Worm (Caenorhabditis elegans): ENCODE data around the gene C45G9.4.

DNA sequence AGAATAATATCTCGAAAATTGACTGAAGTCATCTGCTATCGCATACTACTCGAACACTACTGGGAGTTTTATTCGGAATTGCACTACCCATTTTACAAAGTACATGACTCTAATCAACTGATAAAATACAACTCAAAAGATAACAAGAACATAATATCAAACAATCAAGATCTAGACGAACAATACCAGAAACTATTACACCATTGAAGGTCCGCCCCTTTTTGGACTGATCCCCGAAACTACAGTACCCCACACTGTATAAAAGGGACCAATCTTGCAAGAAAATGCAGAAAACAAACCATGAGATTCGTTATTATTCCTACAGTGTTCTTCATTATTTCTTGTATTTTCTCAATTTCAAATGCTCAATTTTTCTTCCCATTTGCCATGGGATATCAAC, 32.0 kb downstream of the C45G9.4 start, which contains the start of gene F54D8.10:
- no peak for TF ChIP-seq Y56A3A.18 (GFP tag; IDR thresholded peaks at IDR 0.05)
- no peak for TF ChIP-seq egl-44 (GFP tag; IDR thresholded peaks at IDR 0.05)
- TF ChIP-seq lin-35 (GFP tag; optimal IDR thresholded peaks at IDR 0.05): no peak
- TF ChIP-seq ekl-4 (GFP tag; IDR thresholded peaks at IDR 0.05): no peak
- TF ChIP-seq dpl-1 (GFP tag; optimal IDR thresholded peaks at IDR 0.05): no peak
- TF ChIP-seq hlh-26 (GFP tag; conservative IDR thresholded peaks at IDR 0.05): no peak
- TF ChIP-seq dpff-1 (tag; optimal IDR thresholded peaks at IDR 0.05): no peak
- no peak for TF ChIP-seq let-526 (GFP tag; IDR thresholded peaks at IDR 0.05)
- no peak for TF ChIP-seq C06A6.2 (GFP tag; conservative IDR thresholded peaks at IDR 0.05)
- no peak for TF ChIP-seq F23B12.7 (tag; optimal IDR thresholded peaks at IDR 0.05; ENCODE audit: insufficient read depth)
- no peak for TF ChIP-seq Y53G8AR.9 (GFP tag; conservative IDR thresholded peaks at IDR 0.05)
